Worm (Caenorhabditis elegans): Measurements from ENCODE around the gene klc-1.

DNA sequence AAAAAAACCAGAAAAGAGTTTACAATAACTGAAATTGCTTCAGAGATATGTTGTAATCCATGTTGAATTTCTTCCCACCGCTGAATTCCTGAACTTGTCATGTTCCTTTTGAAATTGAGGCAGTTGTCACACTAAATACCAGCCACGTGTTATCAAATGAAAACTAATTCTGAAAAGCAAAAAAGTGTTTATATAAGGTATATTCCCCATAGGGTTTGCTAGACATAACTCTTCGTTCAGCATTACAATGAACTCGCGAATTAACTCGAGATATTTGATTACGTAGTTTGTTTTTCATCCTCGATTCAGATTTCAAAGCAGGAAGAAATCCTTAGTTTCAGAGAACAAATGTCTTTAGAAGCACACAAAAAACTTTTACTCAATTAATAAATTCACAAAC lies 16.7 kb downstream of the klc-1 start, which contains the start of gene str-3:
- TF ChIP-seq tab-1 (GFP tag; IDR thresholded peaks at IDR 0.05) = no peak
- TF ChIP-seq ref-1 (GFP tag; conservative IDR thresholded peaks at IDR 0.05) = no peak
- TF ChIP-seq med-1 (GFP tag; optimal IDR thresholded peaks at IDR 0.05; ENCODE audit: insufficient read depth) = no peak
- no peak for TF ChIP-seq flt-1 (GFP tag; IDR thresholded peaks at IDR 0.05)

All from whole organism, midembryonic.